Fruit fly (Drosophila melanogaster): ENCODE results near the gene Srp72.

Srp72 gene

dm6 chr3R:20588480-20588785 lies at the start of gene Srp72:
Gene Srp72, plus strand, starts transcription at chr3R:20588711.
- peak; percentile 23; the same call in 1 of the 2 replicates for TF ChIP-seq chm (GFP tag; IDR thresholded peaks at IDR 0.05)
- TF ChIP-seq CG12299 (tag; optimal IDR thresholded peaks at IDR 0.05), result no peak
- no peak for TF ChIP-seq H15 (GFP tag; IDR thresholded peaks at IDR 0.05)
- no peak for TF ChIP-seq disco-r (GFP tag; optimal IDR thresholded peaks at IDR 0.05)
- TF ChIP-seq vvl (GFP tag; IDR thresholded peaks at IDR 0.05), result peak; percentile 54
- no peak for TF ChIP-seq wor (GFP tag; IDR thresholded peaks at IDR 0.05)
- no peak for TF ChIP-seq trh (GFP tag; optimal IDR thresholded peaks at IDR 0.05)
- TF ChIP-seq pnt (GFP tag; optimal IDR thresholded peaks at IDR 0.05), result no peak
- no peak for TF ChIP-seq rib (GFP tag; IDR thresholded peaks at IDR 0.05)
- no peak for TF ChIP-seq ranshi (GFP tag; IDR thresholded peaks at IDR 0.05)
- peak; percentile 48; the same call in 1 of the 3 replicates for TF ChIP-seq zfh1 (GFP tag; IDR thresholded peaks at IDR 0.05)
- TF ChIP-seq mam (GFP tag; optimal IDR thresholded peaks at IDR 0.05), result no peak
- no peak for TF ChIP-seq CG33557 (GFP tag; optimal IDR thresholded peaks at IDR 0.05)
- no peak for TF ChIP-seq ERR (GFP tag; optimal IDR thresholded peaks at IDR 0.05)
- peak; percentile 54; the same call in 2 of the 3 replicates for TF ChIP-seq Dbx (GFP tag; IDR thresholded peaks at IDR 0.05)
- peak; percentile 33 for TF ChIP-seq sd (tag; optimal IDR thresholded peaks at IDR 0.05)
- TF ChIP-seq CG14860 (GFP tag; IDR thresholded peaks at IDR 0.05; ENCODE audit: partially characterized antibody), result no peak
- peak; percentile 37 for TF ChIP-seq Hmr (GFP tag; optimal IDR thresholded peaks at IDR 0.05)
- no peak for TF ChIP-seq Hr3 (GFP tag; optimal IDR thresholded peaks at IDR 0.05)
- TF ChIP-seq CG12744 (GFP tag; optimal IDR thresholded peaks at IDR 0.05), result no peak
- peak; percentile 55 for TF ChIP-seq CG13424 (tag; optimal IDR thresholded peaks at IDR 0.05)
- no peak for TF ChIP-seq NK7.1 (GFP tag; optimal IDR thresholded peaks at IDR 0.05)
- no peak for TF ChIP-seq CG2202 (tag; optimal IDR thresholded peaks at IDR 0.05)
- TF ChIP-seq inv (GFP tag; IDR thresholded peaks at IDR 0.05; ENCODE audit: partially characterized antibody), result no peak
- no peak for TF ChIP-seq CG11723 (GFP tag; optimal IDR thresholded peaks at IDR 0.05)
- TF ChIP-seq CG12104 (GFP tag; optimal IDR thresholded peaks at IDR 0.05), result peak; percentile 57
- no peak for TF ChIP-seq Taf1 (GFP tag; IDR thresholded peaks at IDR 0.05)
- TF ChIP-seq CG11398 (GFP tag; optimal IDR thresholded peaks at IDR 0.05), result no peak
- peak; percentile 17 for TF ChIP-seq CG4820 (GFP tag; optimal IDR thresholded peaks at IDR 0.05)
- no peak for TF ChIP-seq hth (optimal IDR thresholded peaks at IDR 0.05)
- TF ChIP-seq Atf-2 (GFP tag; optimal IDR thresholded peaks at IDR 0.05), result no peak
- peak; percentile 37; the same call in 1 of the 2 replicates for TF ChIP-seq sisA (GFP tag; IDR thresholded peaks at IDR 0.05)
- TF ChIP-seq CG1233 (GFP tag; optimal IDR thresholded peaks at IDR 0.05), result peak; percentile 26
- TF ChIP-seq ac (GFP tag; optimal IDR thresholded peaks at IDR 0.05), result no peak
- no peak for TF ChIP-seq CG6791 (GFP tag; IDR thresholded peaks at IDR 0.05; ENCODE audit: partially characterized antibody)
- 0 out of 2 replicates have a peak, but pooled peaks have one; percentile 9 for TF ChIP-seq sens-2 (GFP tag; IDR thresholded peaks at IDR 0.05)
- no peak for TF ChIP-seq slou (GFP tag; optimal IDR thresholded peaks at IDR 0.05)
- TF ChIP-seq Nf-YC (tag; optimal IDR thresholded peaks at IDR 0.05), result peak; percentile 41
- TF ChIP-seq CG10959 (GFP tag; IDR thresholded peaks at IDR 0.05), result no peak
- peak; percentile 45; the same call in 1 of the 2 replicates for TF ChIP-seq stc (GFP tag; IDR thresholded peaks at IDR 0.05)
- no peak for TF ChIP-seq croc (GFP tag; conservative IDR thresholded peaks at IDR 0.05)
- peak; percentile 52 for TF ChIP-seq CG15514 (GFP tag; optimal IDR thresholded peaks at IDR 0.05)
- peak; percentile 45 for TF ChIP-seq chn (GFP tag; optimal IDR thresholded peaks at IDR 0.05)
- TF ChIP-seq CG33213 (GFP tag; optimal IDR thresholded peaks at IDR 0.05), result peak; percentile 18
- TF ChIP-seq yki (optimal IDR thresholded peaks at IDR 0.05), result no peak
- TF ChIP-seq crol (GFP tag; IDR thresholded peaks at IDR 0.05), result no peak
- TF ChIP-seq CG7745 (tag; optimal IDR thresholded peaks at IDR 0.05), result peak; percentile 91
- 0 out of 3 replicates have a peak, but pooled peaks have one; percentile 14 for TF ChIP-seq Aef1 (GFP tag; IDR thresholded peaks at IDR 0.05)
- no peak for TF ChIP-seq Hr78 (GFP tag; optimal IDR thresholded peaks at IDR 0.05)
- TF ChIP-seq CG13296 (GFP tag; optimal IDR thresholded peaks at IDR 0.05), result peak; percentile 22
- peak; percentile 54 for TF ChIP-seq YL-1 (GFP tag; optimal IDR thresholded peaks at IDR 0.05)
- no peak for TF ChIP-seq hb (GFP tag; IDR thresholded peaks at IDR 0.05; ENCODE audit: partially characterized antibody)
- no peak for TF ChIP-seq CG12236 (GFP tag; optimal IDR thresholded peaks at IDR 0.05)
